Fruit fly (Drosophila melanogaster) whole organism, embryonic: ENCODE results near the gene CG31974.
A peak's percentile ranks its signal among the peaks of the same experiment; 100 is the strongest.

Experiments
- Antp ChIP-seq: fragments of 200-800 bp; sonication (Bioruptor generic); optimal IDR thresholded peaks from 3 replicates; lab custom pipeline; 2016; ENCODE audit warnings: missing biosample characterization, missing genetic modification characterization
- B-H2 ChIP-seq: fragments of 200-800 bp; sonication (Bioruptor generic); optimal IDR thresholded peaks from 2 replicates; lab custom pipeline; 2018; ENCODE audit warnings: missing biosample characterization, mild to moderate bottlenecking, missing genetic modification characterization
- CG10209 ChIP-seq: fragments of 200-800 bp; sonication (Bioruptor generic); optimal IDR thresholded peaks from 3 replicates; lab custom pipeline; 2017; ENCODE audit warnings: missing biosample characterization, mild to moderate bottlenecking, missing genetic modification characterization, missing genetic modification reagents
- CG10274 ChIP-seq: fragments of 200-800 bp; sonication (Bioruptor generic); optimal IDR thresholded peaks from 3 replicates; lab custom pipeline; 2017; ENCODE audit warnings: missing biosample characterization, mild to moderate bottlenecking, missing genetic modification characterization
- CG11093 ChIP-seq: fragments of 200-800 bp; sonication (Bioruptor generic); IDR thresholded peaks from 3 replicates; pipeline ENCODE4 v1.3.6; 2022; ENCODE audit warnings: missing biosample characterization, missing genetic modification characterization
- CG12391 ChIP-seq: fragments of 200-800 bp; sonication (Bioruptor generic); optimal IDR thresholded peaks from 3 replicates; lab custom pipeline; 2018; ENCODE audit warnings: missing biosample characterization, mild to moderate bottlenecking, missing genetic modification characterization, moderate library complexity
- CG13775 ChIP-seq: fragments of 200-800 bp; sonication (Bioruptor generic); optimal IDR thresholded peaks from 3 replicates; lab custom pipeline; 2017; ENCODE audit warnings: missing biosample characterization, mild to moderate bottlenecking, missing genetic modification characterization
- CG14860 ChIP-seq: fragments of 200-800 bp; sonication (Bioruptor generic); IDR thresholded peaks from 3 replicates; pipeline ENCODE4 v1.3.6; 2022; ENCODE audit warnings: missing biosample characterization, missing genetic modification characterization; ENCODE audit not compliant: partially characterized antibody
- CG15269 ChIP-seq: fragments of 200-800 bp; sonication (Bioruptor generic); optimal IDR thresholded peaks from 2 replicates; lab custom pipeline; 2018; ENCODE audit warnings: missing biosample characterization, mild to moderate bottlenecking, missing genetic modification characterization, moderate library complexity
- CG18476 ChIP-seq: fragments of 200-800 bp; sonication (Bioruptor generic); optimal IDR thresholded peaks from 2 replicates; lab custom pipeline; 2016; ENCODE audit warnings: missing biosample characterization, mild to moderate bottlenecking, missing genetic modification characterization
- CG18619 ChIP-seq: fragments of 200-800 bp; sonication (Bioruptor generic); optimal IDR thresholded peaks from 3 replicates; lab custom pipeline; 2017; ENCODE audit warnings: missing biosample characterization, mild to moderate bottlenecking, missing genetic modification characterization
- CG2875 ChIP-seq: fragments of 200-800 bp; sonication (Bioruptor generic); optimal IDR thresholded peaks from 2 replicates; lab custom pipeline; 2017; ENCODE audit warnings: missing biosample characterization, mild to moderate bottlenecking, missing genetic modification characterization, missing genetic modification reagents
- CG3407 ChIP-seq: fragments of 200-800 bp; sonication (Bioruptor generic); optimal IDR thresholded peaks from 2 replicates; lab custom pipeline; 2018; ENCODE audit warnings: missing biosample characterization, mild to moderate bottlenecking, missing genetic modification characterization
- CG34376 ChIP-seq: fragments of 200-800 bp; sonication (Bioruptor generic); optimal IDR thresholded peaks from 2 replicates; lab custom pipeline; 2018; ENCODE audit warnings: missing biosample characterization, mild to moderate bottlenecking, missing genetic modification characterization
- CG4282 ChIP-seq: fragments of 200-800 bp; sonication (Bioruptor generic); optimal IDR thresholded peaks from 2 replicates; lab custom pipeline; 2016; ENCODE audit warnings: missing biosample characterization, missing genetic modification characterization
- CG6854 ChIP-seq: fragments of 200-800 bp; sonication (Bioruptor generic); optimal IDR thresholded peaks from 3 replicates; lab custom pipeline; 2017; ENCODE audit warnings: missing biosample characterization, mild to moderate bottlenecking, missing genetic modification characterization
- CG7271 ChIP-seq: fragments of 200-800 bp; sonication (Bioruptor generic); optimal IDR thresholded peaks from 2 replicates; lab custom pipeline; 2018; ENCODE audit warnings: missing biosample characterization, mild to moderate bottlenecking, missing genetic modification characterization, moderate library complexity
- CG9437 ChIP-seq: fragments of 200-800 bp; sonication (Bioruptor generic); optimal IDR thresholded peaks from 2 replicates; lab custom pipeline; 2018; ENCODE audit warnings: missing biosample characterization, mild to moderate bottlenecking, missing genetic modification characterization
- CG9817 ChIP-seq: fragments of 200-800 bp; sonication (Bioruptor generic); optimal IDR thresholded peaks from 2 replicates; lab custom pipeline; 2018; ENCODE audit warnings: missing biosample characterization, mild to moderate bottlenecking, missing genetic modification characterization, moderate library complexity
- Dbx ChIP-seq: fragments of 200-800 bp; sonication (Bioruptor generic); IDR thresholded peaks from 3 replicates; pipeline ENCODE4 v1.3.6; 2022; ENCODE audit warnings: missing biosample characterization, missing genetic modification characterization
- Dp ChIP-seq: fragments of 200-800 bp; sonication (Bioruptor generic); optimal IDR thresholded peaks from 2 replicates; lab custom pipeline; 2018; ENCODE audit warnings: missing biosample characterization, mild to moderate bottlenecking, missing genetic modification characterization, moderate library complexity
- ERR ChIP-seq: fragments of 200-800 bp; sonication (Bioruptor generic); optimal IDR thresholded peaks from 2 replicates; lab custom pipeline; 2016; ENCODE audit warnings: missing biosample characterization, missing genetic modification characterization
- Gug ChIP-seq: fragments of 200-800 bp; sonication (Bioruptor generic); IDR thresholded peaks from 4 replicates; pipeline ENCODE4 v1.3.6; 2022; ENCODE audit warnings: missing biosample characterization, missing genetic modification characterization
- Lpt ChIP-seq: fragments of >200 bp; optimal IDR thresholded peaks from 2 replicates; lab custom pipeline; 2018; ENCODE audit warnings: missing biosample characterization, missing genetic modification characterization
- Med ChIP-seq: fragments of 200-800 bp; sonication (Bioruptor generic); peaks from one replicate; lab custom pipeline; 2016; ENCODE audit warnings: missing biosample characterization, missing genetic modification characterization, mild to moderate bottlenecking, inconsistent platforms, moderate library complexity
- Myb ChIP-seq: fragments of 200-800 bp; sonication (Bioruptor generic); optimal IDR thresholded peaks from 2 replicates; lab custom pipeline; 2016; ENCODE audit warnings: missing biosample characterization, missing genetic modification characterization
- Neu2 ChIP-seq: fragments of 200-800 bp; sonication (Bioruptor generic); optimal IDR thresholded peaks from 3 replicates; lab custom pipeline; 2016; ENCODE audit warnings: missing biosample characterization, missing genetic modification characterization, borderline replicate concordance
- Oaz ChIP-seq: fragments of 200-800 bp; sonication (Bioruptor generic); IDR thresholded peaks from 2 replicates; pipeline ENCODE4 v1.3.6; 2022; ENCODE audit warnings: missing biosample characterization, missing genetic modification characterization
- Ptx1 ChIP-seq: fragments of 200-800 bp; sonication (Bioruptor generic); IDR thresholded peaks from 2 replicates; pipeline ENCODE4 v1.3.6; 2022; ENCODE audit warnings: missing biosample characterization, missing genetic modification characterization
- Ravus ChIP-seq: fragments of 200-800 bp; sonication (Bioruptor generic); IDR thresholded peaks from 2 replicates; pipeline ENCODE4 v1.3.6; 2022; ENCODE audit warnings: missing biosample characterization, missing genetic modification characterization
- Scr ChIP-seq: fragments of 200-800 bp; sonication (Bioruptor generic); IDR thresholded peaks from 2 replicates; pipeline ENCODE4 v1.3.6; 2022; ENCODE audit warnings: missing biosample characterization, missing genetic modification characterization; ENCODE audit not compliant: partially characterized antibody
- Sry-δ ChIP-seq: fragments of 200-800 bp; sonication (Bioruptor generic); optimal IDR thresholded peaks from 2 replicates; lab custom pipeline; 2016; ENCODE audit warnings: missing biosample characterization, missing genetic modification characterization
- Stat92E ChIP-seq, 3 experiments: fragments of >200 bp in 2 of 3; fragments of 200-800 bp in 1 of 3; sonication (Bioruptor generic) in 1 of 3; optimal IDR thresholded peaks; 2 replicates each; lab custom pipeline; 2017 to 2019; ENCODE audit warnings: missing biosample characterization in 3 of 3, missing genetic modification characterization in 3 of 3, mild to moderate bottlenecking in 1 of 3, moderate library complexity in 1 of 3
- bbx ChIP-seq: fragments of 200-800 bp; sonication (Bioruptor generic); IDR thresholded peaks from 2 replicates; pipeline ENCODE4 v1.3.6; 2022; ENCODE audit warnings: missing biosample characterization, missing genetic modification characterization; ENCODE audit not compliant: partially characterized antibody
- cato ChIP-seq: fragments of 200-800 bp; sonication (Bioruptor generic); optimal IDR thresholded peaks from 2 replicates; lab custom pipeline; 2016; ENCODE audit warnings: missing biosample characterization, missing genetic modification characterization, borderline replicate concordance
- dm ChIP-seq: fragments of 200-800 bp; sonication (Bioruptor generic); optimal IDR thresholded peaks from 3 replicates; lab custom pipeline; 2016; ENCODE audit warnings: missing biosample characterization, missing genetic modification characterization
- fru ChIP-seq: fragments of >200 bp; optimal IDR thresholded peaks from 2 replicates; lab custom pipeline; 2017
- gro ChIP-seq: fragments of 200-800 bp; sonication (Bioruptor generic); optimal IDR thresholded peaks from 2 replicates; lab custom pipeline; 2016; ENCODE audit warnings: missing biosample characterization, missing genetic modification characterization
- gsb ChIP-seq: fragments of 200-800 bp; sonication (Bioruptor generic); IDR thresholded peaks from 2 replicates; pipeline ENCODE4 v1.3.6; 2022; ENCODE audit warnings: missing biosample characterization, missing genetic modification characterization
- hbn ChIP-seq: fragments of 200-800 bp; sonication (Bioruptor generic); IDR thresholded peaks from 2 replicates; pipeline ENCODE4 v1.3.6; 2022; ENCODE audit warnings: missing biosample characterization, missing genetic modification characterization; ENCODE audit not compliant: partially characterized antibody
- jing ChIP-seq: fragments of 200-800 bp; sonication (Bioruptor generic); optimal IDR thresholded peaks from 2 replicates; lab custom pipeline; 2018; ENCODE audit warnings: missing biosample characterization, mild to moderate bottlenecking, missing genetic modification characterization
- mirr ChIP-seq: fragments of 200-800 bp; sonication (Bioruptor generic); optimal IDR thresholded peaks from 3 replicates; lab custom pipeline; 2018; ENCODE audit warnings: missing biosample characterization, mild to moderate bottlenecking, missing genetic modification characterization
- p53 ChIP-seq: fragments of 200-800 bp; sonication (Bioruptor generic); optimal IDR thresholded peaks from 2 replicates; lab custom pipeline; 2016; ENCODE audit warnings: missing biosample characterization, missing genetic modification characterization
- pfk ChIP-seq: fragments of 200-800 bp; sonication (Bioruptor generic); optimal IDR thresholded peaks from 2 replicates; lab custom pipeline; 2018; ENCODE audit warnings: missing biosample characterization, mild to moderate bottlenecking, missing genetic modification characterization, moderate library complexity
- ro ChIP-seq: fragments of 200-800 bp; sonication (Bioruptor generic); IDR thresholded peaks from 2 replicates; pipeline ENCODE4 v1.3.6; 2022; ENCODE audit warnings: missing biosample characterization, missing genetic modification characterization
- sens ChIP-seq: fragments of 200-800 bp; sonication (Bioruptor generic); peaks from one replicate; lab custom pipeline; 2016; ENCODE audit warnings: missing biosample characterization, missing genetic modification characterization
- sqz ChIP-seq: fragments of 200-800 bp; sonication (Bioruptor generic); optimal IDR thresholded peaks from 3 replicates; lab custom pipeline; 2018; ENCODE audit warnings: missing biosample characterization, mild to moderate bottlenecking, missing genetic modification characterization
- stwl ChIP-seq: fragments of 200-800 bp; sonication (Bioruptor generic); optimal IDR thresholded peaks from 3 replicates; lab custom pipeline; 2018; ENCODE audit warnings: missing biosample characterization, mild to moderate bottlenecking, missing genetic modification characterization, moderate library complexity
- z ChIP-seq: fragments of 200-800 bp; sonication (Bioruptor generic); IDR thresholded peaks from 3 replicates; pipeline ENCODE4 v1.3.6; 2022; ENCODE audit warnings: missing biosample characterization, missing genetic modification characterization

CG31974 gene

DNA sequence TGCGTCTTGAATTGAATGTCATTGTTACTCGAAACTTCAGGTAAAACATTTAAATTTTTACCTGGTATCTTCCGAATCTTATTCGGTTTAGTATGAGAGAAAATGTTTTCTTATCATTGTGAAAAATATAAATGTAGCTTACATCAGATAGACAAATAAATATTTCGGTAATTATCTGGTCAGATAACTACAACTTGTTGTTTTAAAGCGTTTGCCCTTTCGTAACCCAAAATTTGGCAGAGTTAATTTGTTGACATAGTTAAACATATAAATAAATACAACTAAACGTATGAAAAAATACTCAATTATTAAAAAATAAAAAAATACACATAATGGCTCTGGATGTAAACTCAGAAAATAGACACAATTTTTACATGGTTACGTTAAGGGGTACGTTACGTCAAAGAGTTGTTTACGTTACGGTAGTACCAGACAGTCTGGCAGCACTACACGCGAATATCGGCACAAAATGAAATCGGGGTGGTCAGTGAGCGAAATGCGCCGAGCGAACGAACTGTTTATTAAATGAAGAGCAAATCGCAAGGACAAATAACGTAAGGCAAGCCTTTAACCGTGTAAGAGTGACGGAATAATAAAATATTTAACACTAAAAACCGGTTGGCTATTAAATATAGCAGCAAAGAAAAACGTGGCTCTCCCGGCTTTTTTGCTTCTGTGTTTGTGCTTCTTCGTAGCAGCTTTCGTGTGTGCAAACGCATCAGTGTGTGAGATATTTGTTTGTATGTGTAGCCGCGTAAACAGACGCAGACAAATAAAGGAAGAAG, 39.7 kb upstream of the CG31974 start (continued):
- TF ChIP-seq CG34376 (GFP tag; lab: Kevin White, UChicago): peak; percentile 45
- no peak for TF ChIP-seq mirr
- peak; percentile 31 for TF ChIP-seq sens
- no peak for TF ChIP-seq ro
- no peak for TF ChIP-seq Oaz (GFP tag; lab: Robert Waterston, UW)
- TF ChIP-seq Stat92E (GFP tag; optimal IDR thresholded peaks at IDR 0.05; lab: Kevin White, UChicago): peak in 1 of 3 experiments; percentile 39
- TF ChIP-seq CG10274 (GFP tag; lab: Kevin White, UChicago): no peak
- no peak for TF ChIP-seq CG6854 (GFP tag; lab: Kevin White, UChicago)
- TF ChIP-seq pfk (GFP tag; lab: Kevin White, UChicago): no peak
- no peak for TF ChIP-seq CG7271 (tag; lab: Kevin White, UChicago)
- no peak for TF ChIP-seq fru
- TF ChIP-seq Myb (GFP tag; lab: Kevin White, UChicago): peak; percentile 3
- TF ChIP-seq Neu2 (GFP tag; lab: Kevin White, UChicago): peak; percentile 0
- no peak for TF ChIP-seq gro (GFP tag; lab: Kevin White, UChicago)
- TF ChIP-seq CG4282: no peak
- TF ChIP-seq Dp (GFP tag; lab: Kevin White, UChicago): peak; percentile 22
- 0 out of 2 replicates have a peak, but pooled peaks have one; percentile 29 for TF ChIP-seq bbx
- TF ChIP-seq CG18476: no peak
- no peak for TF ChIP-seq cato
- no peak for TF ChIP-seq p53 (GFP tag; lab: Kevin White, UChicago)
- no peak for TF ChIP-seq Antp
- peak; percentile 100 for TF ChIP-seq CG9437
- no peak for TF ChIP-seq sqz
- TF ChIP-seq CG9817: no peak
- no peak for TF ChIP-seq B-H2 (GFP tag; lab: Kevin White, UChicago)
- peak; percentile 77 for TF ChIP-seq Med (GFP tag; lab: Kevin White, UChicago)
- no peak for TF ChIP-seq hbn (GFP tag; lab: Robert Waterston, UW)
- no peak for TF ChIP-seq gsb
- peak; percentile 2 for TF ChIP-seq dm (GFP tag; lab: Kevin White, UChicago)
- no peak for TF ChIP-seq CG2875 (GFP tag; lab: Kevin White, UChicago)
- no peak for TF ChIP-seq CG3407 (GFP tag; lab: Kevin White, UChicago)
- no peak for TF ChIP-seq jing (GFP tag; lab: Kevin White, UChicago)
- 0 out of 3 replicates have a peak, but pooled peaks have one; percentile 11 for TF ChIP-seq CG14860 (GFP tag; lab: Robert Waterston, UW)
- no peak for TF ChIP-seq CG11093 (GFP tag; lab: Robert Waterston, UW)
- no peak for TF ChIP-seq Dbx (GFP tag; lab: Robert Waterston, UW)
- TF ChIP-seq Ptx1 (GFP tag; lab: Robert Waterston, UW): no peak
- no peak for TF ChIP-seq CG15269
- no peak for TF ChIP-seq CG12391 (tag; lab: Kevin White, UChicago)
- no peak for TF ChIP-seq CG18619 (GFP tag; lab: Kevin White, UChicago)
- no peak for TF ChIP-seq CG13775 (GFP tag; lab: Kevin White, UChicago)
- peak; percentile 9 for TF ChIP-seq Sry-δ (GFP tag; lab: Kevin White, UChicago)
- TF ChIP-seq Scr (GFP tag; lab: Robert Waterston, UW): peak; percentile 57
- TF ChIP-seq Ravus (GFP tag; lab: Robert Waterston, UW): no peak
- no peak for TF ChIP-seq Gug (GFP tag; lab: Robert Waterston, UW)
- no peak for TF ChIP-seq ERR (GFP tag; lab: Kevin White, UChicago)
- TF ChIP-seq Lpt (GFP tag; lab: Kevin White, UChicago): no peak
- TF ChIP-seq stwl (tag; lab: Kevin White, UChicago): peak; percentile 51
- no peak for TF ChIP-seq z (GFP tag; lab: Robert Waterston, UW)
- no peak for TF ChIP-seq CG10209 (GFP tag; lab: Kevin White, UChicago)
